Worm (Caenorhabditis elegans): ENCODE measurements around the gene ndx-6.

ce11 chrII:5351799-5352198 lies 37.9 kb downstream of the ndx-6 start, which contains the start of gene F09E5.7:
- TF ChIP-seq aly-1 (tag; optimal IDR thresholded peaks at IDR 0.05) (no peak), tra-4 (tag; optimal IDR thresholded peaks at IDR 0.05) (no peak), ama-1 (optimal IDR thresholded peaks at IDR 0.05) (no peak), hnd-1 (tag; optimal IDR thresholded peaks at IDR 0.05) (no peak), F13C5.2 (tag; optimal IDR thresholded peaks at IDR 0.05) (no peak), ceh-13 (GFP tag; optimal IDR thresholded peaks at IDR 0.05) (no peak), flt-1 (GFP tag; IDR thresholded peaks at IDR 0.05) (no peak), hmg-4 (GFP tag; optimal IDR thresholded peaks at IDR 0.05) (no peak), sea-1 (GFP tag; conservative IDR thresholded peaks at IDR 0.05) (no peak), scrt-1 (GFP tag; IDR thresholded peaks at IDR 0.05) (no peak), tbx-37 (GFP tag; conservative IDR thresholded peaks at IDR 0.05) (no peak)
